Worm (Caenorhabditis elegans) whole organism, young adult: Measurements from ENCODE around the gene H04D03.4.

Experiments used
- B0261.1 ChIP-seq: sonication (generic microtip); optimal IDR thresholded peaks from 2 replicates; lab custom pipeline; 2016; ENCODE audit warnings: mild to moderate bottlenecking, missing genetic modification characterization, moderate library complexity, missing compliant biosample characterization
- F22D6.2 ChIP-seq: sonication (generic microtip); optimal IDR thresholded peaks from 2 replicates; lab custom pipeline; 2016; ENCODE audit warnings: mild to moderate bottlenecking, missing genetic modification characterization, missing compliant biosample characterization
- F33H1.4 ChIP-seq: fragments of 200-800 bp; sonication (Bioruptor generic); IDR thresholded peaks from 2 replicates; pipeline ENCODE4 v1.3.6; 2022; ENCODE audit warnings: missing genetic modification reagents, missing genetic modification characterization, missing compliant biosample characterization
- F37B4.10 ChIP-seq: fragments of 200-800 bp; sonication (Bioruptor generic); IDR thresholded peaks from 2 replicates; pipeline ENCODE4 v1.3.6; 2022; ENCODE audit warnings: missing genetic modification characterization, missing compliant biosample characterization
- F49E8.2 ChIP-seq: sonication (generic microtip); optimal IDR thresholded peaks from 3 replicates; lab custom pipeline; 2017; ENCODE audit warnings: missing genetic modification characterization, mild to moderate bottlenecking, missing compliant biosample characterization, antibody characterized with exemption, moderate library complexity; ENCODE audit not compliant: insufficient read depth
- F57A8.1 ChIP-seq: fragments of 200-800 bp; sonication (Bioruptor generic); optimal IDR thresholded peaks from 2 replicates; lab custom pipeline; 2018; ENCODE audit warnings: mild to moderate bottlenecking, missing genetic modification characterization, moderate library complexity, missing compliant biosample characterization
- K12H6.12 ChIP-seq: fragments of 200-800 bp; sonication (Bioruptor generic); optimal IDR thresholded peaks from 2 replicates; lab custom pipeline; 2018; ENCODE audit warnings: mild to moderate bottlenecking, missing genetic modification characterization, missing compliant biosample characterization
- T07F8.4 ChIP-seq: sonication (generic microtip); optimal IDR thresholded peaks from 2 replicates; lab custom pipeline; 2016; ENCODE audit warnings: mild to moderate bottlenecking, missing genetic modification characterization, moderate library complexity, missing compliant biosample characterization
- Y67H2A.10 ChIP-seq: fragments of 200-800 bp; sonication (Bioruptor generic); conservative IDR thresholded peaks from 2 replicates; pipeline ENCODE4 v1.3.6; 2022; ENCODE audit warnings: missing genetic modification reagents, missing genetic modification characterization, missing compliant biosample characterization
- Y79H2A.3 ChIP-seq: fragments of 200-800 bp; sonication (Bioruptor generic); conservative IDR thresholded peaks from 2 replicates; pipeline ENCODE4 v1.3.6; 2022; ENCODE audit warnings: missing genetic modification reagents, missing genetic modification characterization, missing compliant biosample characterization
- Y95B8A.8 ChIP-seq: fragments of 200-800 bp; sonication (Bioruptor generic); IDR thresholded peaks from 2 replicates; pipeline ENCODE4 v1.3.6; 2022; ENCODE audit warnings: missing genetic modification reagents, missing genetic modification characterization, missing compliant biosample characterization
- akir-1 ChIP-seq: fragments of 200-800 bp; sonication (Bioruptor generic); optimal IDR thresholded peaks from 2 replicates; lab custom pipeline; 2018; ENCODE audit warnings: mild to moderate bottlenecking, missing genetic modification characterization, moderate library complexity, missing compliant biosample characterization
- ama-1 ChIP-seq, 3 experiments: fragments of 150-350 bp in 1 of 3; sonication (generic microtip) in 2 of 3; optimal IDR thresholded peaks; 2 replicates each; lab custom pipeline; 2014 to 2018; ENCODE audit warnings: missing biosample characterization in 2 of 3, missing genetic modification characterization in 2 of 3, missing genetic modification reagents in 2 of 3
- aptf-2 ChIP-seq: fragments of 200-800 bp; sonication (Bioruptor generic); conservative IDR thresholded peaks from 2 replicates; pipeline ENCODE4 v1.3.6; 2022; ENCODE audit warnings: missing genetic modification reagents, missing genetic modification characterization, missing compliant biosample characterization
- atf-7 ChIP-seq: sonication (generic microtip); optimal IDR thresholded peaks from 2 replicates; lab custom pipeline; 2017; ENCODE audit warnings: mild to moderate bottlenecking, missing genetic modification characterization, missing compliant biosample characterization
- attf-3 ChIP-seq: fragments of 200-800 bp; sonication (Bioruptor generic); conservative IDR thresholded peaks from 2 replicates; pipeline ENCODE4 v1.3.6; 2022; ENCODE audit warnings: missing genetic modification reagents, missing genetic modification characterization, missing compliant biosample characterization
- bed-1 ChIP-seq: fragments of 200-800 bp; sonication (Bioruptor generic); IDR thresholded peaks from 2 replicates; pipeline ENCODE4 v1.3.6; 2022; ENCODE audit warnings: missing genetic modification reagents, missing genetic modification characterization, missing compliant biosample characterization
- ccch-3 ChIP-seq: fragments of 200-800 bp; sonication (Bioruptor generic); optimal IDR thresholded peaks from 2 replicates; lab custom pipeline; 2018; ENCODE audit warnings: mild to moderate bottlenecking, missing genetic modification characterization, missing compliant biosample characterization
- cebp-1 ChIP-seq, 2 experiments: fragments of 200-800 bp in 1 of 2; sonication (Bioruptor generic) in 1 of 2; sonication (generic microtip) in 1 of 2; IDR thresholded peaks in 1 of 2; optimal IDR thresholded peaks in 1 of 2; 2 replicates each; pipeline versions ENCODE4 v1.3.6 to Lab custom; 2017 to 2022; ENCODE audit warnings: missing compliant biosample characterization in 2 of 2, missing genetic modification characterization in 2 of 2, mild to moderate bottlenecking in 1 of 2, missing genetic modification reagents in 1 of 2, moderate library complexity in 1 of 2
- cebp-2 ChIP-seq: fragments of 200-800 bp; sonication (Bioruptor generic); IDR thresholded peaks from 2 replicates; pipeline ENCODE4 v1.3.6; 2022; ENCODE audit warnings: missing genetic modification characterization, missing compliant biosample characterization
- ceh-100 ChIP-seq: fragments of 200-800 bp; sonication (Bioruptor generic); IDR thresholded peaks from 2 replicates; pipeline ENCODE4 v1.3.6; 2022; ENCODE audit warnings: missing genetic modification reagents, missing genetic modification characterization, missing compliant biosample characterization
- ceh-40 ChIP-seq: fragments of 200-800 bp; sonication (Bioruptor generic); IDR thresholded peaks from 2 replicates; pipeline ENCODE4 v1.3.6; 2022; ENCODE audit warnings: missing genetic modification characterization, missing compliant biosample characterization
- dpff-1 ChIP-seq: sonication (generic microtip); optimal IDR thresholded peaks from 2 replicates; lab custom pipeline; 2017; ENCODE audit warnings: mild to moderate bottlenecking, missing genetic modification characterization, missing compliant biosample characterization
- egl-18 ChIP-seq: fragments of 200-800 bp; sonication (Bioruptor generic); IDR thresholded peaks from 2 replicates; pipeline ENCODE4 v1.3.6; 2022; ENCODE audit warnings: missing genetic modification reagents, missing genetic modification characterization, missing compliant biosample characterization
- egrh-3 ChIP-seq: fragments of 200-800 bp; sonication (Bioruptor generic); IDR thresholded peaks from 2 replicates; pipeline ENCODE4 v1.3.6; 2022; ENCODE audit warnings: missing genetic modification reagents, missing genetic modification characterization, missing compliant biosample characterization
- ekl-4 ChIP-seq: fragments of 200-800 bp; sonication (Bioruptor generic); IDR thresholded peaks from 2 replicates; pipeline ENCODE4 v1.3.6; 2022; ENCODE audit warnings: missing genetic modification reagents, missing genetic modification characterization, missing compliant biosample characterization
- ets-4 ChIP-seq: fragments of 200-800 bp; sonication (Bioruptor generic); optimal IDR thresholded peaks from 2 replicates; lab custom pipeline; 2018; ENCODE audit warnings: mild to moderate bottlenecking, missing genetic modification characterization, missing compliant biosample characterization
- him-1 ChIP-seq: sonication (generic microtip); optimal IDR thresholded peaks from 2 replicates; lab custom pipeline; 2016; ENCODE audit warnings: missing genotype, missing genetic modification reagents, missing genetic modification characterization, missing compliant biosample characterization
- hlh-26 ChIP-seq: fragments of 200-800 bp; sonication (Bioruptor generic); conservative IDR thresholded peaks from 2 replicates; pipeline ENCODE4 v1.3.6; 2022; ENCODE audit warnings: missing genetic modification reagents, missing genetic modification characterization, missing compliant biosample characterization
- lin-35 ChIP-seq, 3 experiments: fragments of 150-350 bp in 2 of 3; sonication (generic microtip) in 1 of 3; optimal IDR thresholded peaks; 2 replicates each; lab custom pipeline; 2014 to 2018; ENCODE audit warnings: missing biosample characterization in 3 of 3, missing genetic modification characterization in 3 of 3, missing genetic modification reagents in 3 of 3
- mes-4 ChIP-seq: sonication (generic microtip); optimal IDR thresholded peaks from 2 replicates; lab custom pipeline; 2016; ENCODE audit warnings: missing genotype, missing genetic modification characterization, missing compliant biosample characterization
- nfyb-1 ChIP-seq: fragments of 200-800 bp; sonication (Bioruptor generic); IDR thresholded peaks from 2 replicates; pipeline ENCODE4 v1.3.6; 2022; ENCODE audit warnings: missing genetic modification reagents, missing genetic modification characterization, missing compliant biosample characterization
- nhr-120 ChIP-seq: fragments of 200-800 bp; sonication (Bioruptor generic); IDR thresholded peaks from 2 replicates; pipeline ENCODE4 v1.3.6; 2022; ENCODE audit warnings: missing genetic modification characterization, missing compliant biosample characterization
- nhr-179 ChIP-seq: sonication (generic microtip); optimal IDR thresholded peaks from 2 replicates; lab custom pipeline; 2016; ENCODE audit warnings: mild to moderate bottlenecking, missing genetic modification characterization, missing compliant biosample characterization
- nhr-27 ChIP-seq: fragments of 200-800 bp; sonication (Bioruptor generic); optimal IDR thresholded peaks from 2 replicates; lab custom pipeline; 2018; ENCODE audit warnings: mild to moderate bottlenecking, missing genetic modification characterization, moderate library complexity, missing compliant biosample characterization
- nhr-80 ChIP-seq: sonication (generic microtip); optimal IDR thresholded peaks from 2 replicates; lab custom pipeline; 2016; ENCODE audit warnings: missing genetic modification characterization, missing compliant biosample characterization
- rcor-1 ChIP-seq: fragments of 200-800 bp; sonication (Bioruptor generic); IDR thresholded peaks from 2 replicates; pipeline ENCODE4 v1.3.6; 2022; ENCODE audit warnings: missing genetic modification reagents, missing genetic modification characterization, missing compliant biosample characterization
- sdz-38 ChIP-seq: sonication (generic microtip); optimal IDR thresholded peaks from 2 replicates; lab custom pipeline; 2016; ENCODE audit warnings: missing genotype, missing genetic modification characterization, missing compliant biosample characterization
- somi-1 ChIP-seq: fragments of 200-800 bp; sonication (Bioruptor generic); optimal IDR thresholded peaks from 2 replicates; lab custom pipeline; 2018; ENCODE audit warnings: mild to moderate bottlenecking, missing genetic modification characterization, missing compliant biosample characterization
- tbp1 ChIP-seq: fragments of 200-800 bp; sonication (Bioruptor generic); optimal IDR thresholded peaks from 2 replicates; lab custom pipeline; 2018; ENCODE audit warnings: mild to moderate bottlenecking, missing genetic modification characterization, missing compliant biosample characterization
- unc-130 ChIP-seq: sonication (generic microtip); optimal IDR thresholded peaks from 2 replicates; lab custom pipeline; 2016; ENCODE audit warnings: missing genetic modification reagents, missing genetic modification characterization, missing compliant biosample characterization
- xnd-1 ChIP-seq: sonication (generic microtip); optimal IDR thresholded peaks from 2 replicates; lab custom pipeline; 2016; ENCODE audit warnings: missing genotype, missing genetic modification reagents, missing genetic modification characterization, missing compliant biosample characterization
- zfh-2 ChIP-seq: fragments of 200-800 bp; sonication (Bioruptor generic); conservative IDR thresholded peaks from 2 replicates; pipeline ENCODE4 v1.3.6; 2022; ENCODE audit warnings: missing genetic modification reagents, missing genetic modification characterization, missing compliant biosample characterization
- ztf-18 ChIP-seq: sonication (generic microtip); optimal IDR thresholded peaks from 2 replicates; lab custom pipeline; 2016; ENCODE audit warnings: missing genotype, mild to moderate bottlenecking, missing genetic modification characterization, missing compliant biosample characterization

The H04D03.4 gene

DNA sequence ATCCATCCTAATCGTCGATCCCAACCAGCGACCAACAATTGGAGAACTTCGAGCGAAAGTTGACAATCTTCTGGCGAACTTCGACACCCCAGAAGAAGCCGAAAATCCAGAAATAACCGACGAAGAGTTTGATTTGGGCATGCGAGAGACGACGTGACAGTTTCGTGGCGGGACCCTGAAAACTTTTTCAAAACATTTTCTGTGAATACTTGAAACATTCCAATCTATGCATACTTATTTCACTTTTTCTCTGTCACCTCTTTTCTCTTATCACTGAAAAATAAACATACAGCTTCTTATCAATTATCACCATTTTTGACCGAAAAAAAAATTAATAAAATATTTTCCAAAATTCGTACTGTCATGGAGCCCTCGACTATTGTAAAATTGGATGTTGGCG lies 31.1 kb upstream of the H04D03.4 start, which contains the start of gene D2045.8:
Gene D2045.8, plus strand, starts transcription at position 301 of the 400 bp plus-strand sequence.
- TF ChIP-seq Y95B8A.8 (GFP tag; lab: Robert Waterston, UW) (no peak), mes-4 (tag; lab: Kevin White, UChicago) (no peak), F33H1.4 (GFP tag; lab: Robert Waterston, UW) (no peak), ztf-18 (tag; lab: Kevin White, UChicago) (no peak), ets-4 (GFP tag; lab: Kevin White, UChicago) (no peak), nfyb-1 (no peak), ekl-4 (GFP tag; lab: Robert Waterston, UW) (no peak), cebp-1 (GFP tag; IDR thresholded peaks at IDR 0.05; lab: Robert Waterston, UW) (no peak), cebp-1 (tag; optimal IDR thresholded peaks at IDR 0.05; lab: Kevin White, UChicago) (no peak), egl-18 (GFP tag; lab: Robert Waterston, UW) (no peak), ama-1 (optimal IDR thresholded peaks at IDR 0.05; lab: Kevin White, UChicago) (no peak), ama-1 (GFP tag; optimal IDR thresholded peaks at IDR 0.05; lab: Kevin White, UChicago) (no peak), F49E8.2 (no peak), him-1 (tag; lab: Kevin White, UChicago) (no peak), Y79H2A.3 (GFP tag; lab: Robert Waterston, UW) (no peak), K12H6.12 (tag; lab: Kevin White, UChicago) (no peak), T07F8.4 (tag; lab: Kevin White, UChicago) (no peak), xnd-1 (tag; lab: Kevin White, UChicago) (no peak)

DNA sequence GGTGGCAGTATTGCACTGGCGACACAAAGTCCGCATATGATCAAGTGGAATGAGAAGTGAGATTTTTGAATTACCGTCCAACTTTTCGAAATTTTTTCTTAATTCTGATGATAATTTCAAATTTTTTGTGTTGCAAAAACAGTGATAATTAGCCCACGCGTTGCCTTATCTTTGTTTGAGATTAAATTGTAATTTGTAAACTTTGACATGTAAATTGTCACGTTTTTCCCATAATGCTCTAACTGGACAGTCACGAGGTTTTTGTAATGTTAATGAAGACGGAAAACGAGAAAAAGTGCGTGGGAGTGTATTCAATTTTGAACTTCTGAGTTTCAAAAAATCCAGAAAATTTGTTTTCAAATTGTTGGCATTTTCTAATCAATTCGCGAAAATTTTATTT lies 30.6 kb upstream of the H04D03.4 start:
- TF ChIP-seq Y79H2A.3 (GFP tag; lab: Robert Waterston, UW), result no peak
- no peak for TF ChIP-seq T07F8.4 (tag; lab: Kevin White, UChicago)
- no peak for TF ChIP-seq B0261.1
- no peak for TF ChIP-seq ceh-40 (GFP tag; lab: Robert Waterston, UW)
- no peak for TF ChIP-seq bed-1 (GFP tag; lab: Robert Waterston, UW)
- TF ChIP-seq nhr-179 (tag; lab: Kevin White, UChicago), result no peak
- no peak for TF ChIP-seq F57A8.1 (GFP tag; lab: Kevin White, UChicago)
- no peak for TF ChIP-seq somi-1 (GFP tag; lab: Kevin White, UChicago)
- no peak for TF ChIP-seq nhr-80 (tag; lab: Kevin White, UChicago)
- no peak for TF ChIP-seq Y67H2A.10
- TF ChIP-seq nhr-120 (GFP tag; lab: Robert Waterston, UW), result no peak
- TF ChIP-seq hlh-26 (GFP tag; lab: Robert Waterston, UW), result no peak
- no peak for TF ChIP-seq zfh-2 (GFP tag; lab: Robert Waterston, UW)
- no peak for TF ChIP-seq aptf-2 (GFP tag; lab: Robert Waterston, UW)
- no peak for TF ChIP-seq F37B4.10 (GFP tag; lab: Robert Waterston, UW)
- TF ChIP-seq nfyb-1, result no peak
- no peak for TF ChIP-seq xnd-1 (tag; lab: Kevin White, UChicago)
- no peak for TF ChIP-seq ccch-3 (GFP tag; lab: Kevin White, UChicago)
- no peak for TF ChIP-seq K12H6.12 (tag; lab: Kevin White, UChicago)

DNA sequence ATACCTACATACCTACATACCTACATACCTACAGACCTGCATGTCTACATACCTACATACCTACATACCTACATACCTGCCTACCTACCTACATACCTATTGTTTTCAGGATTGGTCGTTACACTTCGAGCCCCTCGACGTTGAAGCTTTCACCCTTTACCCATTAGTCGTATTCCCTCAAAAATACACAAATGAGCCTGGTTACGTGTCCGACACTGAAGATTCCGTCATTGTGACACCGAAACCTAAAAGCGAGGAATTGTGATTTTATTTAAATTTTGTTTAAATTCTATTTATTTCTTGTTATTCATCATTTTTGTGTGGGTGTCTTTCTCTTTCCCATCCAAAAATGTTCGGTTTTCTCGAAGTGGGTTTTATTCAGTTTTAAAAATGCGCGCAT lies 28.3 kb upstream of the H04D03.4 start, which contains the start of gene D2045.7:
Gene D2045.7, plus strand, starts transcription at position 301 of the 400 bp plus-strand sequence.
- TF ChIP-seq mes-4 (tag; lab: Kevin White, UChicago), result no peak
- TF ChIP-seq tbp1, result no peak
- TF ChIP-seq sdz-38 (tag; lab: Kevin White, UChicago), result no peak
- no peak for TF ChIP-seq lin-35 (GFP tag; optimal IDR thresholded peaks at IDR 0.05; lab: Kevin White, UChicago)
- no peak for TF ChIP-seq akir-1 (GFP tag; lab: Kevin White, UChicago)
- TF ChIP-seq atf-7 (tag; lab: Kevin White, UChicago), result no peak
- no peak for TF ChIP-seq rcor-1 (GFP tag; lab: Robert Waterston, UW)
- TF ChIP-seq egrh-3 (GFP tag; lab: Robert Waterston, UW), result no peak
- TF ChIP-seq unc-130 (GFP tag; lab: Kevin White, UChicago), result no peak
- TF ChIP-seq attf-3 (GFP tag; lab: Robert Waterston, UW), result no peak
- no peak for TF ChIP-seq B0261.1
- no peak for TF ChIP-seq dpff-1 (tag; lab: Kevin White, UChicago)
- TF ChIP-seq ceh-100 (GFP tag; lab: Robert Waterston, UW), result no peak
- no peak for TF ChIP-seq ccch-3 (GFP tag; lab: Kevin White, UChicago)
- TF ChIP-seq cebp-2 (GFP tag; lab: Robert Waterston, UW), result no peak
- no peak for TF ChIP-seq nhr-27 (tag; lab: Kevin White, UChicago)
- TF ChIP-seq F22D6.2 (tag; lab: Kevin White, UChicago), result no peak
